Worm (Caenorhabditis elegans) whole organism, early embryonic: ENCODE data around the gene H01G02.3.

Experiments
- ama-1 ChIP-seq: fragments of 150-350 bp; optimal IDR thresholded peaks from 2 replicates; lab custom pipeline; 2014
- ceh-13 ChIP-seq: fragments of 200-800 bp; sonication (Bioruptor generic); optimal IDR thresholded peaks from 2 replicates; lab custom pipeline; 2018; ENCODE audit warnings: mild to moderate bottlenecking, missing genetic modification characterization, missing compliant biosample characterization
- ets-7 ChIP-seq: sonication (generic microtip); optimal IDR thresholded peaks from 2 replicates; lab custom pipeline; 2016; ENCODE audit warnings: missing genotype, missing genetic modification characterization, missing compliant biosample characterization
- flt-1 ChIP-seq: fragments of 200-800 bp; sonication (Bioruptor generic); IDR thresholded peaks from 2 replicates; pipeline ENCODE4 v1.3.6; 2022; ENCODE audit warnings: missing genetic modification characterization, missing compliant biosample characterization
- hmbx-1 ChIP-seq: sonication (generic microtip); optimal IDR thresholded peaks from 2 replicates; lab custom pipeline; 2016; ENCODE audit warnings: mild to moderate bottlenecking, missing genetic modification characterization, missing compliant biosample characterization
- hmg-4 ChIP-seq: fragments of 200-800 bp; sonication (Bioruptor generic); optimal IDR thresholded peaks from 2 replicates; lab custom pipeline; 2018; ENCODE audit warnings: mild to moderate bottlenecking, missing genetic modification characterization, missing compliant biosample characterization
- hnd-1 ChIP-seq: sonication (generic microtip); optimal IDR thresholded peaks from 2 replicates; lab custom pipeline; 2016; ENCODE audit warnings: missing genetic modification characterization, missing compliant biosample characterization
- pes-1 ChIP-seq: fragments of 200-800 bp; sonication (Bioruptor generic); IDR thresholded peaks from 2 replicates; pipeline ENCODE4 v1.3.6; 2022; ENCODE audit warnings: missing genetic modification reagents, missing genetic modification characterization, missing compliant biosample characterization
- scrt-1 ChIP-seq: fragments of 200-800 bp; sonication (Bioruptor generic); IDR thresholded peaks from 2 replicates; pipeline ENCODE4 v1.3.6; 2022; ENCODE audit warnings: missing genetic modification characterization, missing compliant biosample characterization
- tbx-37 ChIP-seq: fragments of 200-800 bp; sonication (Bioruptor generic); conservative IDR thresholded peaks from 2 replicates; pipeline ENCODE4 v1.3.6; 2022; ENCODE audit warnings: missing genetic modification reagents, missing genetic modification characterization, missing compliant biosample characterization

DNA sequence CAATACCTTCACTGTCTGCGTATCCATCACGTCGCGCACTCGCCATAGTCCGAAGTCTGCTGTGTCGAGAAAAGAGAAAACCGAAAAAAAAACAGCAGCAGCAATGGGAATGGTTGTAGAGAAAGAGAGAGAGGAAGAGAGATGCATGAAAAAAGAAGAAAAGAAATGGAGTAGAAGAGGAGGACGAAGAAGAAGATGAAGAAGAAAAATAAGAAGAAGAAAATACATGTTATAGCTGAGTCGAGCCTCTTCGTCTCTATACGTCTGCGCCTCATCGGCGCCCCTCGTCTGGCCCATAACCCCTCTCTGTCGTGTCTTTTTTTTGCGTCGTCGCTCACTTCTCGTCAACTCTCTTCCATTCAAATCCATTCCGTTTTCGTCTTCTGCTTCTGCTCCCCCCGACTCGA lies 17.3 kb upstream of the H01G02.3 start:
- TF ChIP-seq ama-1 (lab: Kevin White, UChicago) (no peak), tbx-37 (no peak), hnd-1 (tag; lab: Kevin White, UChicago) (no peak), scrt-1 (GFP tag; lab: Robert Waterston, UW) (no peak), hmg-4 (GFP tag; lab: Kevin White, UChicago) (no peak), ets-7 (tag; lab: Kevin White, UChicago) (no peak), hmbx-1 (tag; lab: Kevin White, UChicago) (no peak), ceh-13 (GFP tag; lab: Kevin White, UChicago) (no peak), pes-1 (GFP tag; lab: Robert Waterston, UW) (no peak), flt-1 (GFP tag; lab: Robert Waterston, UW) (no peak)
